Worm (Caenorhabditis elegans) whole organism, L4 larva: ENCODE measurements around the gene F22H10.2.

ENCODE experiments used
- D1046.2 ChIP-seq: fragments of 200-800 bp; sonication (Bioruptor generic); IDR thresholded peaks from 2 replicates; pipeline ENCODE4 v1.3.6; 2022; ENCODE audit warnings: missing genetic modification characterization, missing compliant biosample characterization
- F37D6.2 ChIP-seq: sonication (generic microtip); optimal IDR thresholded peaks from 2 replicates; lab custom pipeline; 2016; ENCODE audit warnings: mild to moderate bottlenecking, missing genetic modification characterization, missing compliant biosample characterization
- F44E2.7 ChIP-seq: fragments of 200-800 bp; sonication (Bioruptor generic); IDR thresholded peaks from 2 replicates; pipeline ENCODE4 v2.1.2; 2022; ENCODE audit warnings: missing genetic modification characterization, missing compliant biosample characterization
- R02D3.7 ChIP-seq: fragments of 150-350 bp; sonication (generic microtip); optimal IDR thresholded peaks from 3 replicates; lab custom pipeline; 2014; ENCODE audit warnings: missing biosample characterization, missing genetic modification characterization
- T26A8.4 ChIP-seq: fragments of 200-800 bp; sonication (Bioruptor generic); IDR thresholded peaks from 2 replicates; pipeline ENCODE4 v1.3.6; 2022; ENCODE audit warnings: missing genetic modification characterization, missing compliant biosample characterization
- Y105C5A.15 ChIP-seq: fragments of 200-800 bp; sonication (Bioruptor generic); IDR thresholded peaks from 2 replicates; pipeline ENCODE4 v1.3.6; 2022; ENCODE audit warnings: missing genetic modification characterization, missing compliant biosample characterization
- Y5F2A.4 ChIP-seq: fragments of 200-800 bp; sonication (Bioruptor generic); optimal IDR thresholded peaks from 2 replicates; lab custom pipeline; 2018; ENCODE audit warnings: mild to moderate bottlenecking, missing genetic modification characterization, missing compliant biosample characterization
- aha-1 ChIP-seq: fragments of 150-350 bp; peaks from one replicate; lab custom pipeline; 2014; ENCODE audit warnings: missing biosample characterization, missing genetic modification characterization
- aly-2 ChIP-seq: sonication (generic microtip); optimal IDR thresholded peaks from 2 replicates; lab custom pipeline; 2018; ENCODE audit warnings: missing biosample characterization, missing genetic modification characterization
- arid-1 ChIP-seq: fragments of 200-800 bp; sonication (Bioruptor generic); conservative IDR thresholded peaks from 2 replicates; pipeline ENCODE4 v1.3.6; 2022; ENCODE audit warnings: missing genetic modification reagents, missing genetic modification characterization, missing compliant biosample characterization
- ceh-28 ChIP-seq: fragments of 150-350 bp; optimal IDR thresholded peaks from 2 replicates; lab custom pipeline; 2014; ENCODE audit warnings: missing biosample characterization, missing genetic modification reagents, missing genetic modification characterization
- ceh-32 ChIP-seq: sonication (generic microtip); optimal IDR thresholded peaks from 2 replicates; lab custom pipeline; 2016; ENCODE audit warnings: mild to moderate bottlenecking, missing genetic modification characterization, missing compliant biosample characterization; ENCODE audit not compliant: poor library complexity
- ceh-82 ChIP-seq: sonication (generic microtip); optimal IDR thresholded peaks from 2 replicates; lab custom pipeline; 2017; ENCODE audit warnings: missing biosample characterization, missing genetic modification characterization
- daf-16 ChIP-seq, 3 experiments: sonication (generic microtip); optimal IDR thresholded peaks; 2 replicates each; lab custom pipeline; 2016 to 2017; ENCODE audit warnings: missing genetic modification characterization in 3 of 3, missing genetic modification reagents in 3 of 3, mild to moderate bottlenecking in 2 of 3, missing compliant biosample characterization in 2 of 3, missing biosample characterization in 1 of 3, moderate library complexity in 1 of 3
- daf-8 ChIP-seq: fragments of 200-800 bp; sonication (Bioruptor generic); IDR thresholded peaks from 2 replicates; pipeline ENCODE4 v1.3.6; 2022; ENCODE audit warnings: missing genetic modification characterization, missing compliant biosample characterization
- dmd-8 ChIP-seq: fragments of 200-800 bp; sonication (Bioruptor generic); IDR thresholded peaks from 2 replicates; pipeline ENCODE4 v1.3.6; 2022; ENCODE audit warnings: missing genetic modification characterization, missing compliant biosample characterization
- dmd-9 ChIP-seq: fragments of 200-800 bp; sonication (Bioruptor generic); IDR thresholded peaks from 2 replicates; pipeline ENCODE4 v1.3.6; 2022; ENCODE audit warnings: missing genetic modification reagents, missing genetic modification characterization, missing compliant biosample characterization
- dve-1 ChIP-seq: sonication (generic microtip); optimal IDR thresholded peaks from 2 replicates; lab custom pipeline; 2017; ENCODE audit warnings: antibody characterized with exemption, mild to moderate bottlenecking, missing genetic modification characterization, missing compliant biosample characterization; ENCODE audit not compliant: insufficient read depth
- fkh-10 ChIP-seq: fragments of 150-350 bp; optimal IDR thresholded peaks from 2 replicates; lab custom pipeline; 2014; ENCODE audit warnings: missing biosample characterization, missing genetic modification reagents, missing genetic modification characterization
- fos-1 ChIP-seq: fragments of 150-350 bp; optimal IDR thresholded peaks from 2 replicates; lab custom pipeline; 2014; ENCODE audit warnings: missing biosample characterization, missing genetic modification characterization
- gei-8 ChIP-seq: fragments of 200-800 bp; sonication (Bioruptor generic); optimal IDR thresholded peaks from 2 replicates; lab custom pipeline; 2018; ENCODE audit warnings: mild to moderate bottlenecking, missing genetic modification characterization, missing compliant biosample characterization
- hlh-11 ChIP-seq: fragments of 200-800 bp; sonication (Bioruptor generic); optimal IDR thresholded peaks from 2 replicates; lab custom pipeline; 2018; ENCODE audit warnings: mild to moderate bottlenecking, missing genetic modification characterization, missing compliant biosample characterization
- hlh-30 ChIP-seq: sonication (generic microtip); optimal IDR thresholded peaks from 2 replicates; lab custom pipeline; 2017; ENCODE audit warnings: antibody characterized with exemption, mild to moderate bottlenecking, missing genetic modification characterization, missing compliant biosample characterization; ENCODE audit not compliant: insufficient read depth
- hmg-1.1 ChIP-seq: fragments of 200-800 bp; sonication (Bioruptor generic); IDR thresholded peaks from 2 replicates; pipeline ENCODE4 v1.3.6; 2022; ENCODE audit warnings: missing genetic modification reagents, missing genetic modification characterization, missing compliant biosample characterization
- lin-13 ChIP-seq: fragments of 150-350 bp; optimal IDR thresholded peaks from 2 replicates; lab custom pipeline; 2014; ENCODE audit warnings: missing biosample characterization, missing genetic modification reagents, missing genetic modification characterization
- lin-38 ChIP-seq: fragments of 200-800 bp; sonication (Bioruptor generic); IDR thresholded peaks from 2 replicates; pipeline ENCODE4 v1.3.6; 2022; ENCODE audit warnings: missing genetic modification reagents, missing genetic modification characterization, missing compliant biosample characterization
- lsy-2 ChIP-seq, 2 experiments: fragments of 150-350 bp in 1 of 2; sonication (generic microtip) in 1 of 2; optimal IDR thresholded peaks; 2 replicates each; lab custom pipeline; 2014 to 2017; ENCODE audit warnings: missing biosample characterization in 2 of 2, missing genetic modification characterization in 2 of 2
- madf-5 ChIP-seq, 2 experiments: fragments of 200-800 bp; sonication (Bioruptor generic); IDR thresholded peaks; 2 replicates each; pipeline ENCODE4 v1.3.6; 2022; ENCODE audit warnings: missing compliant biosample characterization in 2 of 2, missing genetic modification characterization in 2 of 2
- madf-9 ChIP-seq: fragments of 200-800 bp; sonication (Bioruptor generic); conservative IDR thresholded peaks from 2 replicates; pipeline ENCODE4 v1.3.6; 2022; ENCODE audit warnings: missing genetic modification reagents, missing genetic modification characterization, missing compliant biosample characterization
- mep-1 ChIP-seq: fragments of 150-350 bp; sonication (generic microtip); optimal IDR thresholded peaks from 3 replicates; lab custom pipeline; 2014; ENCODE audit warnings: missing biosample characterization, missing genetic modification characterization
- mxl-2 ChIP-seq: fragments of 200-800 bp; sonication (Bioruptor generic); conservative IDR thresholded peaks from 2 replicates; pipeline ENCODE4 v1.3.6; 2022; ENCODE audit warnings: missing genetic modification reagents, missing genetic modification characterization, missing compliant biosample characterization
- nhr-111 ChIP-seq: fragments of 200-800 bp; sonication (Bioruptor generic); optimal IDR thresholded peaks from 2 replicates; lab custom pipeline; 2018; ENCODE audit warnings: mild to moderate bottlenecking, missing genetic modification characterization, missing compliant biosample characterization
- nhr-237 ChIP-seq: sonication (generic microtip); optimal IDR thresholded peaks from 2 replicates; lab custom pipeline; 2017; ENCODE audit warnings: missing biosample characterization, missing genetic modification characterization
- nhr-6 ChIP-seq: fragments of 150-350 bp; optimal IDR thresholded peaks from 2 replicates; lab custom pipeline; 2014; ENCODE audit warnings: missing biosample characterization, missing genetic modification characterization
- nhr-77 ChIP-seq: fragments of 150-350 bp; optimal IDR thresholded peaks from 2 replicates; lab custom pipeline; 2014; ENCODE audit warnings: missing biosample characterization, missing genetic modification characterization
- rbr-2 ChIP-seq: sonication (generic microtip); optimal IDR thresholded peaks from 2 replicates; lab custom pipeline; 2016; ENCODE audit warnings: missing genotype, missing genetic modification characterization, missing compliant biosample characterization
- saeg-2 ChIP-seq: fragments of 200-800 bp; sonication (Bioruptor generic); IDR thresholded peaks from 2 replicates; pipeline ENCODE4 v1.3.6; 2022; ENCODE audit warnings: missing genetic modification reagents, missing genetic modification characterization, missing compliant biosample characterization
- sdz-12 ChIP-seq: fragments of 200-800 bp; sonication (Bioruptor generic); optimal IDR thresholded peaks from 2 replicates; lab custom pipeline; 2018; ENCODE audit warnings: mild to moderate bottlenecking, missing genetic modification characterization, missing compliant biosample characterization
- set-16 ChIP-seq: fragments of 200-800 bp; sonication (Bioruptor generic); IDR thresholded peaks from 2 replicates; pipeline ENCODE4 v1.3.6; 2022; ENCODE audit warnings: missing genetic modification reagents, missing genetic modification characterization, missing compliant biosample characterization
- tra-1 ChIP-seq: fragments of 200-800 bp; sonication (Bioruptor generic); IDR thresholded peaks from 2 replicates; pipeline ENCODE4 v1.3.6; 2022; ENCODE audit warnings: missing genetic modification reagents, missing genetic modification characterization, missing compliant biosample characterization
- unc-130 ChIP-seq: sonication (generic microtip); optimal IDR thresholded peaks from 2 replicates; lab custom pipeline; 2016; ENCODE audit warnings: missing genetic modification reagents, missing genetic modification characterization, missing compliant biosample characterization
- unc-62 ChIP-seq, 3 experiments: fragments of 150-350 bp in 1 of 3; sonication (generic microtip); optimal IDR thresholded peaks in 2 of 3; peaks in 1 of 3; 1 replicate in 1 of 3; 2 replicates in 2 of 3; lab custom pipeline; 2014 to 2017; ENCODE audit warnings: missing biosample characterization in 3 of 3, missing genetic modification characterization in 3 of 3, missing genetic modification reagents in 3 of 3, missing genotype in 1 of 3
- zag-1 ChIP-seq: fragments of 150-350 bp; optimal IDR thresholded peaks from 2 replicates; lab custom pipeline; 2014; ENCODE audit warnings: missing biosample characterization, missing genetic modification characterization

The F22H10.2 gene

ce11 chrX:16695184-16695583, 15.8 kb downstream of the F22H10.2 start (continued):
- TF ChIP-seq lin-13 (GFP tag; lab: Kevin White, UChicago) (no peak), nhr-237 (tag; lab: Kevin White, UChicago) (no peak), ceh-28 (tag; lab: Kevin White, UChicago) (no peak), madf-9 (GFP tag; lab: Robert Waterston, UW) (no peak), unc-130 (no peak), lsy-2 (tag; optimal IDR thresholded peaks at IDR 0.05; lab: Kevin White, UChicago) (no peak), mep-1 (tag; lab: Kevin White, UChicago) (no peak), sdz-12 (GFP tag; lab: Kevin White, UChicago) (no peak), ceh-82 (tag; lab: Kevin White, UChicago) (no peak), tra-1 (GFP tag; lab: Robert Waterston, UW) (no peak), dve-1 (peak; percentile 36), nhr-6 (tag; lab: Kevin White, UChicago) (no peak), nhr-111 (no peak), arid-1 (no peak), ceh-32 (tag; lab: Kevin White, UChicago) (no peak), fos-1 (tag; lab: Kevin White, UChicago) (no peak), mxl-2 (GFP tag; lab: Robert Waterston, UW) (no peak), madf-5 (GFP tag; IDR thresholded peaks at IDR 0.05; lab: Robert Waterston, UW) (no peak), dmd-8 (GFP tag; lab: Robert Waterston, UW) (no peak)

DNA sequence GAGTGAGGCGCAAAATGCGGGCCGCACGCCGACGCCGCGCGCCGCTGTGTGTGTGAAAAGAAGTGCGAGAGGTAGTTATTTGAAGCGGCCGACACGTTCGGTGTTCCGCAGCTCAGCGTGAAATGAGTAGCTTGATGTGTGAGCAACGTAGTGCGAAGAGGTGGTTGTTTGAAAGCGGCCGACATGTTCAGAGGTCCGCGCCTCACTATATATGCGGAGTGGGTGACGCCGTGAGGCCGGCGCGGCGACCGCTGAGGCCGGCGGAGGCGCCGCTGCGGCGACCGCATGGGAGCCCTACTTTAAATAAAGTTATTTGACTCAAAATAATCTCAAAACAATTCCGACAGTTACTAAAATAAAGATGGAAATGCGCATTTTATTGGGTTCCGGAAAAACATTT, 17.5 kb downstream of the F22H10.2 start:
- TF ChIP-seq set-16 (GFP tag; lab: Robert Waterston, UW) (peak; percentile 93), daf-8 (GFP tag; lab: Robert Waterston, UW) (no peak), dmd-9 (GFP tag; lab: Robert Waterston, UW) (0 out of 2 replicates have a peak, but pooled peaks have one; percentile 43), hlh-11 (tag; lab: Kevin White, UChicago) (no peak), fkh-10 (GFP tag; lab: Kevin White, UChicago) (no peak), D1046.2 (no peak)

- TF ChIP-seq madf-5 (GFP tag; IDR thresholded peaks at IDR 0.05; lab: Robert Waterston, UW) (no peak), aha-1 (tag; lab: Kevin White, UChicago) (peak; percentile 95)
- TF ChIP-seq, all 104 proteins: peak for 1
These were observed 18.7 kb downstream of the F22H10.2 start for ce11 chrX:16698074-16698473.

- TF ChIP-seq unc-130 (no peak), Y5F2A.4 (GFP tag; lab: Kevin White, UChicago) (no peak), T26A8.4 (no peak), unc-62 (GFP tag; optimal IDR thresholded peaks at IDR 0.05 in 1 of 2; lab: Kevin White, UChicago) (peak in 1 of 2 experiments; percentile 93), unc-62 (tag; optimal IDR thresholded peaks at IDR 0.05; lab: Kevin White, UChicago) (no peak), lsy-2 (tag; optimal IDR thresholded peaks at IDR 0.05; lab: Kevin White, UChicago) (no peak), gei-8 (no peak), daf-16 (GFP tag; optimal IDR thresholded peaks at IDR 0.05; lab: Kevin White, UChicago) (no peak), daf-16 (tag; optimal IDR thresholded peaks at IDR 0.05; lab: Kevin White, UChicago) (no peak)
These were observed 22.9 kb downstream of the F22H10.2 start, which contains the start of gene F22H10.1 for ce11 chrX:16702232-16702631. F22H10.1 (plus strand) TSS chrX:16702442.

DNA sequence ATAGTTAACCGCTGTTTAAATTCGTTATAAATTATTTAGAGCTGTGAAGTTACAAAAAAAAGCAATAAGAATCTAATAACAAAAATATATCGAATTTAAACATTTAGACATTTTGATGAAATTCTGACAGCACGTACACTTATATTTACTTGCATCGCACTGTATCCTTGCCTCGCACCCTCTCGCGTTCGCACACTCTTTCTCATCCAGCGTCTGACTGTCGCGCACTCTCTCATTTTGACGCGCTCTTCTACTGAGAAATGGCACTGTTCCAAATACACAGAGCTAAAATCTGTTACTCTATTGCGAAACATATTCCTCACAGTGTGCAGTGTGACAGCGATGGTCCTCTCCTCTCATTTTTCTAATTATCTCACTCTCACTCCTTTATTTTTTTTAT, 24.7 kb downstream of the F22H10.2 start:
- TF ChIP-seq R02D3.7 (tag; lab: Kevin White, UChicago): no peak
- no peak for TF ChIP-seq F44E2.7
- no peak for TF ChIP-seq nhr-77 (tag; lab: Kevin White, UChicago)
- no peak for TF ChIP-seq lin-38
- peak; percentile 5 for TF ChIP-seq rbr-2 (tag; lab: Kevin White, UChicago)
- no peak for TF ChIP-seq set-16 (GFP tag; lab: Robert Waterston, UW)
- no peak for TF ChIP-seq zag-1 (tag; lab: Kevin White, UChicago)
- TF ChIP-seq aly-2 (tag; lab: Kevin White, UChicago): no peak
- peak; percentile 8 for TF ChIP-seq hlh-30 (tag; lab: Kevin White, UChicago)
- no peak for TF ChIP-seq lsy-2 (tag; optimal IDR thresholded peaks at IDR 0.05; lab: Kevin White, UChicago)
- no peak for TF ChIP-seq Y105C5A.15 (GFP tag; lab: Robert Waterston, UW)
- TF ChIP-seq T26A8.4: no peak
- TF ChIP-seq hlh-11 (tag; lab: Kevin White, UChicago): peak; percentile 33
- peak; percentile 49 for TF ChIP-seq hmg-1.1 (GFP tag; lab: Robert Waterston, UW)
- peak in 1 of 2 experiments; percentile 63 for TF ChIP-seq unc-62 (GFP tag; optimal IDR thresholded peaks at IDR 0.05 in 1 of 2; lab: Kevin White, UChicago)
- TF ChIP-seq unc-62 (tag; optimal IDR thresholded peaks at IDR 0.05; lab: Kevin White, UChicago): no peak
- TF ChIP-seq F37D6.2 (tag; lab: Kevin White, UChicago): no peak
- no peak for TF ChIP-seq daf-16 (GFP tag; optimal IDR thresholded peaks at IDR 0.05; lab: Kevin White, UChicago)
- no peak for TF ChIP-seq daf-16 (tag; optimal IDR thresholded peaks at IDR 0.05; lab: Kevin White, UChicago)
- TF ChIP-seq dve-1: peak; percentile 47
- TF ChIP-seq saeg-2 (GFP tag; lab: Robert Waterston, UW): no peak
